Fruit fly (Drosophila melanogaster) whole organism, pupa: ENCODE results near the gene CG32148.

ENCODE experiments used
- CG10348 ChIP-seq: fragments of 200-800 bp; sonication (Bioruptor generic); IDR thresholded peaks from 2 replicates; pipeline ENCODE4 v1.3.6; 2022; ENCODE audit warnings: missing biosample characterization, missing genetic modification characterization
- CG32121 ChIP-seq: fragments of 200-800 bp; sonication (Bioruptor generic); IDR thresholded peaks from 2 replicates; pipeline ENCODE4 v1.3.6; 2022; ENCODE audit warnings: missing biosample characterization, missing genetic modification characterization
- CG34367 ChIP-seq: fragments of 200-800 bp; sonication (Bioruptor generic); optimal IDR thresholded peaks from 2 replicates; lab custom pipeline; 2018; ENCODE audit warnings: missing biosample characterization, mild to moderate bottlenecking, missing genetic modification characterization
- CG4496 ChIP-seq: fragments of 200-800 bp; sonication (Bioruptor generic); IDR thresholded peaks from 3 replicates; pipeline ENCODE4 v1.3.6; 2022; ENCODE audit warnings: missing biosample characterization, missing genetic modification characterization
- CG8159 ChIP-seq: fragments of 200-800 bp; sonication (Bioruptor generic); optimal IDR thresholded peaks from 3 replicates; lab custom pipeline; 2018; ENCODE audit warnings: missing biosample characterization, mild to moderate bottlenecking, missing genetic modification characterization, moderate library complexity
- CG9948 ChIP-seq: fragments of 200-800 bp; sonication (Bioruptor generic); optimal IDR thresholded peaks from 2 replicates; lab custom pipeline; 2018; ENCODE audit warnings: missing biosample characterization, mild to moderate bottlenecking, missing genetic modification characterization, moderate library complexity
- EcR ChIP-seq: fragments of 200-800 bp; sonication (Bioruptor generic); optimal IDR thresholded peaks from 3 replicates; lab custom pipeline; 2019; ENCODE audit warnings: missing biosample characterization, missing genetic modification characterization, mild to moderate bottlenecking, moderate library complexity, missing genetic modification reagents
- Pif1B ChIP-seq: fragments of 200-800 bp; sonication (Bioruptor generic); optimal IDR thresholded peaks from 3 replicates; lab custom pipeline; 2016; ENCODE audit warnings: missing biosample characterization, missing genetic modification characterization
- Snoo ChIP-seq: fragments of 200-800 bp; sonication (Bioruptor generic); optimal IDR thresholded peaks from 3 replicates; lab custom pipeline; 2017; ENCODE audit warnings: missing biosample characterization, mild to moderate bottlenecking, missing genetic modification characterization, inconsistent platforms

- TF ChIP-seq CG9948 (tag; lab: Kevin White, UChicago) (no peak), EcR (no peak), CG10348 (GFP tag; lab: Robert Waterston, UW) (no peak), CG32121 (GFP tag; lab: Robert Waterston, UW) (no peak), CG4496 (GFP tag; lab: Robert Waterston, UW) (no peak), Pif1B (GFP tag; lab: Kevin White, UChicago) (no peak), CG8159 (no peak), CG34367 (tag; lab: Kevin White, UChicago) (no peak), Snoo (no peak)
These were observed 20.2 kb downstream of the CG32148 start for dm6 chr3L:15043465-15043864.
